Worm (Caenorhabditis elegans) whole organism, mixed stage, embryonic: ENCODE results near the gene T24C4.3.

Source experiments
- elt-1 ChIP-seq: sonication (generic microtip); optimal IDR thresholded peaks from 2 replicates; lab custom pipeline; 2017; ENCODE audit warnings: missing genetic modification characterization, mild to moderate bottlenecking, missing compliant biosample characterization, antibody characterized with exemption, moderate library complexity, borderline replicate concordance; ENCODE audit not compliant: insufficient read depth
- lin-32 ChIP-seq: fragments of 200-800 bp; sonication (Bioruptor generic); optimal IDR thresholded peaks from 2 replicates; lab custom pipeline; 2018; ENCODE audit warnings: mild to moderate bottlenecking, missing genetic modification characterization, missing compliant biosample characterization
- nhr-28 ChIP-seq: fragments of 150-350 bp; optimal IDR thresholded peaks from 2 replicates; lab custom pipeline; 2014; ENCODE audit warnings: missing biosample characterization, missing genetic modification characterization
- unc-62 ChIP-seq: fragments of 150-350 bp; optimal IDR thresholded peaks from 2 replicates; lab custom pipeline; 2014; ENCODE audit warnings: missing biosample characterization, missing genetic modification reagents, missing genetic modification characterization

- TF ChIP-seq unc-62: no peak
- no peak for TF ChIP-seq nhr-28 (tag; lab: Kevin White, UChicago)
- TF ChIP-seq elt-1 (tag; lab: Kevin White, UChicago): no peak
- TF ChIP-seq lin-32: no peak
These were observed 1.2 kb upstream of the T24C4.3 start, which contains the start of gene clc-19 for ce11 chrIII:873432-873831.
